Worm (Caenorhabditis elegans): Measurements from ENCODE around the gene itr-1.

DNA sequence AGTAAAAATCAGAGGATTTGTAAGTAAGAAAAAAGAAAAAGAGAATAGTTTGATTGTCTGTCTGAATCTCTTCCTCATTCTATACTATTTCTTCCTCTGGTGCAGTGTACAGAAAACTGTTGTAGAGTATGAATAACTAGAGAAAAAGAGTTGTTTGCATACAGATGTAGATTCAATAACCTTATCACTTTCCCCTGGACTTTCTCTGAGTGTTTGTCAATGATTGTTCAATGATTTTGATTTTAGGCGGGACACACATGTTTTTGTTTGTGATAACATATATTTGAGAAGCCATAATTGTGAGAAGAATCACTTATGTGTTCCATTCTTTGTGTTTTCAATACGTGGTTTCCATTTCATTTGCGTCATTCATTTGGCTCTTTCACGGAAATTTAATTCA, 4.1 kb downstream of the itr-1 start:
- TF ChIP-seq lsy-2 (tag; optimal IDR thresholded peaks at IDR 0.05) (no peak), ceh-16 (tag; optimal IDR thresholded peaks at IDR 0.05) (no peak), lin-13 (GFP tag; optimal IDR thresholded peaks at IDR 0.05) (no peak), sem-4 (tag; optimal IDR thresholded peaks at IDR 0.05) (no peak), unc-39 (tag; optimal IDR thresholded peaks at IDR 0.05) (no peak), nhr-237 (tag; optimal IDR thresholded peaks at IDR 0.05) (no peak), nhr-25 (tag; optimal IDR thresholded peaks at IDR 0.05) (no peak)
